Worm (Caenorhabditis elegans) whole organism, L4 larva: ENCODE measurements around the gene F26F12.4.

Experiments used
- F26F4.8 ChIP-seq: fragments of 200-800 bp; sonication (Bioruptor generic); conservative IDR thresholded peaks from 2 replicates; pipeline ENCODE4 v1.3.6; 2022; ENCODE audit warnings: missing genetic modification characterization, missing compliant biosample characterization
- F44E2.7 ChIP-seq: fragments of 200-800 bp; sonication (Bioruptor generic); IDR thresholded peaks from 2 replicates; pipeline ENCODE4 v2.1.2; 2022; ENCODE audit warnings: missing genetic modification characterization, missing compliant biosample characterization
- T26A8.4 ChIP-seq: fragments of 200-800 bp; sonication (Bioruptor generic); IDR thresholded peaks from 2 replicates; pipeline ENCODE4 v1.3.6; 2022; ENCODE audit warnings: missing genetic modification characterization, missing compliant biosample characterization
- Y105C5A.15 ChIP-seq: fragments of 200-800 bp; sonication (Bioruptor generic); IDR thresholded peaks from 2 replicates; pipeline ENCODE4 v1.3.6; 2022; ENCODE audit warnings: missing genetic modification characterization, missing compliant biosample characterization
- ZK546.5 ChIP-seq, 2 experiments: sonication (generic microtip); optimal IDR thresholded peaks; 2 replicates each; lab custom pipeline; 2017; ENCODE audit warnings: missing biosample characterization in 2 of 2, missing genetic modification characterization in 2 of 2
- aha-1 ChIP-seq: fragments of 150-350 bp; peaks from one replicate; lab custom pipeline; 2014; ENCODE audit warnings: missing biosample characterization, missing genetic modification characterization
- ama-1 ChIP-seq: fragments of 150-350 bp; optimal IDR thresholded peaks from 2 replicates; lab custom pipeline; 2014; ENCODE audit warnings: inconsistent platforms, mixed read lengths
- attf-4 ChIP-seq: sonication (generic microtip); optimal IDR thresholded peaks from 3 replicates; lab custom pipeline; 2017; ENCODE audit warnings: missing biosample characterization, missing genetic modification characterization
- ceh-20 ChIP-seq: fragments of 200-800 bp; sonication (Bioruptor generic); IDR thresholded peaks from 2 replicates; pipeline ENCODE4 v1.3.6; 2022; ENCODE audit warnings: missing genetic modification reagents, missing genetic modification characterization, missing compliant biosample characterization
- ceh-82 ChIP-seq: sonication (generic microtip); optimal IDR thresholded peaks from 2 replicates; lab custom pipeline; 2017; ENCODE audit warnings: missing biosample characterization, missing genetic modification characterization
- ctbp-1 ChIP-seq: fragments of 200-800 bp; sonication (Bioruptor generic); IDR thresholded peaks from 2 replicates; pipeline ENCODE4 v1.3.6; 2022; ENCODE audit warnings: missing genetic modification reagents, missing genetic modification characterization, missing compliant biosample characterization
- daf-19 ChIP-seq: fragments of 200-800 bp; sonication (Bioruptor generic); conservative IDR thresholded peaks from 2 replicates; pipeline ENCODE4 v1.3.6; 2022; ENCODE audit warnings: missing genetic modification characterization, missing compliant biosample characterization
- dmd-6 ChIP-seq: fragments of 200-800 bp; sonication (Bioruptor generic); IDR thresholded peaks from 2 replicates; pipeline ENCODE4 v1.3.6; 2022; ENCODE audit warnings: missing genetic modification reagents, missing genetic modification characterization, missing compliant biosample characterization
- dpl-1 ChIP-seq: fragments of 150-350 bp; optimal IDR thresholded peaks from 2 replicates; lab custom pipeline; 2014; ENCODE audit warnings: missing biosample characterization, missing genetic modification reagents, missing genetic modification characterization
- dve-1 ChIP-seq: sonication (generic microtip); optimal IDR thresholded peaks from 2 replicates; lab custom pipeline; 2017; ENCODE audit warnings: antibody characterized with exemption, mild to moderate bottlenecking, missing genetic modification characterization, missing compliant biosample characterization; ENCODE audit not compliant: insufficient read depth
- fos-1 ChIP-seq: fragments of 150-350 bp; optimal IDR thresholded peaks from 2 replicates; lab custom pipeline; 2014; ENCODE audit warnings: missing biosample characterization, missing genetic modification characterization
- gei-8 ChIP-seq: fragments of 200-800 bp; sonication (Bioruptor generic); optimal IDR thresholded peaks from 2 replicates; lab custom pipeline; 2018; ENCODE audit warnings: mild to moderate bottlenecking, missing genetic modification characterization, missing compliant biosample characterization
- hif-1 ChIP-seq, 2 experiments: sonication (generic microtip); optimal IDR thresholded peaks; 2 replicates each; lab custom pipeline; 2016 to 2017; ENCODE audit warnings: missing compliant biosample characterization in 2 of 2, missing genetic modification characterization in 2 of 2, missing genetic modification reagents in 2 of 2, missing genotype in 2 of 2, mild to moderate bottlenecking in 1 of 2
- hlh-30 ChIP-seq: sonication (generic microtip); optimal IDR thresholded peaks from 2 replicates; lab custom pipeline; 2017; ENCODE audit warnings: antibody characterized with exemption, mild to moderate bottlenecking, missing genetic modification characterization, missing compliant biosample characterization; ENCODE audit not compliant: insufficient read depth
- jun-1 ChIP-seq: fragments of 150-350 bp; optimal IDR thresholded peaks from 2 replicates; lab custom pipeline; 2014; ENCODE audit warnings: missing biosample characterization, missing genetic modification reagents, missing genetic modification characterization
- lin-13 ChIP-seq: fragments of 150-350 bp; optimal IDR thresholded peaks from 2 replicates; lab custom pipeline; 2014; ENCODE audit warnings: missing biosample characterization, missing genetic modification reagents, missing genetic modification characterization
- lin-29 ChIP-seq: fragments of 200-800 bp; sonication (Bioruptor generic); IDR thresholded peaks from 2 replicates; pipeline ENCODE4 v1.3.6; 2022; ENCODE audit warnings: missing genetic modification reagents, missing genetic modification characterization, missing compliant biosample characterization
- lin-39 ChIP-seq: fragments of 150-350 bp; optimal IDR thresholded peaks from 2 replicates; lab custom pipeline; 2014; ENCODE audit warnings: missing biosample characterization, missing genetic modification reagents, missing genetic modification characterization
- madf-9 ChIP-seq: fragments of 200-800 bp; sonication (Bioruptor generic); conservative IDR thresholded peaks from 2 replicates; pipeline ENCODE4 v1.3.6; 2022; ENCODE audit warnings: missing genetic modification reagents, missing genetic modification characterization, missing compliant biosample characterization
- mdl-1 ChIP-seq, 2 experiments: fragments of 150-350 bp in 1 of 2; sonication (generic microtip) in 1 of 2; optimal IDR thresholded peaks; 2 replicates each; lab custom pipeline; 2014 to 2017; ENCODE audit warnings: missing biosample characterization in 2 of 2, missing genetic modification characterization in 2 of 2
- mdt-29 ChIP-seq: fragments of 200-800 bp; sonication (Bioruptor generic); IDR thresholded peaks from 2 replicates; pipeline ENCODE4 v1.3.6; 2022; ENCODE audit warnings: missing genetic modification reagents, missing genetic modification characterization, missing compliant biosample characterization
- mep-1 ChIP-seq: fragments of 150-350 bp; sonication (generic microtip); optimal IDR thresholded peaks from 3 replicates; lab custom pipeline; 2014; ENCODE audit warnings: missing biosample characterization, missing genetic modification characterization
- nhr-102 ChIP-seq: sonication (generic microtip); optimal IDR thresholded peaks from 2 replicates; lab custom pipeline; 2016; ENCODE audit warnings: mild to moderate bottlenecking, missing genetic modification characterization, moderate library complexity, missing compliant biosample characterization
- nhr-11 ChIP-seq: fragments of 150-350 bp; optimal IDR thresholded peaks from 2 replicates; lab custom pipeline; 2014; ENCODE audit warnings: missing biosample characterization, missing genetic modification characterization
- nhr-25 ChIP-seq: sonication (generic microtip); optimal IDR thresholded peaks from 2 replicates; lab custom pipeline; 2017; ENCODE audit warnings: missing genetic modification characterization, mild to moderate bottlenecking, missing compliant biosample characterization, antibody characterized with exemption, moderate library complexity, borderline replicate concordance; ENCODE audit not compliant: insufficient read depth
- nhr-28 ChIP-seq: fragments of 150-350 bp; optimal IDR thresholded peaks from 2 replicates; lab custom pipeline; 2014; ENCODE audit warnings: missing biosample characterization, missing genetic modification characterization
- nhr-41 ChIP-seq: fragments of 200-800 bp; sonication (Bioruptor generic); IDR thresholded peaks from 2 replicates; pipeline ENCODE4 v1.3.6; 2022; ENCODE audit warnings: missing genetic modification reagents, missing genetic modification characterization, missing compliant biosample characterization
- nhr-42 ChIP-seq: fragments of 200-800 bp; sonication (Bioruptor generic); IDR thresholded peaks from 2 replicates; pipeline ENCODE4 v1.3.6; 2022; ENCODE audit warnings: missing genetic modification characterization, missing compliant biosample characterization
- nhr-48 ChIP-seq: sonication (generic microtip); optimal IDR thresholded peaks from 2 replicates; lab custom pipeline; 2016; ENCODE audit warnings: mild to moderate bottlenecking, missing genetic modification characterization, missing compliant biosample characterization
- php-3 ChIP-seq: fragments of 200-800 bp; sonication (Bioruptor generic); IDR thresholded peaks from 2 replicates; pipeline ENCODE4 v1.3.6; 2022; ENCODE audit warnings: missing genetic modification reagents, missing genetic modification characterization, missing compliant biosample characterization
- pqm-1 ChIP-seq: sonication (generic microtip); optimal IDR thresholded peaks from 2 replicates; lab custom pipeline; 2017; ENCODE audit warnings: missing biosample characterization, missing genetic modification characterization
- saeg-2 ChIP-seq: fragments of 200-800 bp; sonication (Bioruptor generic); IDR thresholded peaks from 2 replicates; pipeline ENCODE4 v1.3.6; 2022; ENCODE audit warnings: missing genetic modification reagents, missing genetic modification characterization, missing compliant biosample characterization
- spr-1 ChIP-seq: sonication (generic microtip); optimal IDR thresholded peaks from 2 replicates; lab custom pipeline; 2016; ENCODE audit warnings: mild to moderate bottlenecking, missing genetic modification characterization, missing compliant biosample characterization
- spr-3 ChIP-seq: fragments of 200-800 bp; sonication (Bioruptor generic); optimal IDR thresholded peaks from 2 replicates; lab custom pipeline; 2018; ENCODE audit warnings: mild to moderate bottlenecking, missing genetic modification characterization, missing compliant biosample characterization
- tra-1 ChIP-seq: fragments of 200-800 bp; sonication (Bioruptor generic); IDR thresholded peaks from 2 replicates; pipeline ENCODE4 v1.3.6; 2022; ENCODE audit warnings: missing genetic modification reagents, missing genetic modification characterization, missing compliant biosample characterization
- unc-130 ChIP-seq: sonication (generic microtip); optimal IDR thresholded peaks from 2 replicates; lab custom pipeline; 2016; ENCODE audit warnings: missing genetic modification reagents, missing genetic modification characterization, missing compliant biosample characterization
- unc-62 ChIP-seq, 3 experiments: fragments of 150-350 bp in 1 of 3; sonication (generic microtip); optimal IDR thresholded peaks in 2 of 3; peaks in 1 of 3; 1 replicate in 1 of 3; 2 replicates in 2 of 3; lab custom pipeline; 2014 to 2017; ENCODE audit warnings: missing biosample characterization in 3 of 3, missing genetic modification characterization in 3 of 3, missing genetic modification reagents in 3 of 3, missing genotype in 1 of 3
- vab-7 ChIP-seq: fragments of 200-800 bp; sonication (Bioruptor generic); IDR thresholded peaks from 2 replicates; pipeline ENCODE4 v1.3.6; 2022; ENCODE audit warnings: missing genetic modification reagents, missing genetic modification characterization, missing compliant biosample characterization
- zag-1 ChIP-seq: fragments of 150-350 bp; optimal IDR thresholded peaks from 2 replicates; lab custom pipeline; 2014; ENCODE audit warnings: missing biosample characterization, missing genetic modification characterization
- zfp-2 ChIP-seq: sonication (generic microtip); optimal IDR thresholded peaks from 2 replicates; lab custom pipeline; 2016; ENCODE audit warnings: mild to moderate bottlenecking, missing genetic modification characterization, missing compliant biosample characterization
- zip-2 ChIP-seq: fragments of 150-350 bp; optimal IDR thresholded peaks from 2 replicates; lab custom pipeline; 2014; ENCODE audit warnings: missing biosample characterization, missing genetic modification characterization

F26F12.4 gene

DNA sequence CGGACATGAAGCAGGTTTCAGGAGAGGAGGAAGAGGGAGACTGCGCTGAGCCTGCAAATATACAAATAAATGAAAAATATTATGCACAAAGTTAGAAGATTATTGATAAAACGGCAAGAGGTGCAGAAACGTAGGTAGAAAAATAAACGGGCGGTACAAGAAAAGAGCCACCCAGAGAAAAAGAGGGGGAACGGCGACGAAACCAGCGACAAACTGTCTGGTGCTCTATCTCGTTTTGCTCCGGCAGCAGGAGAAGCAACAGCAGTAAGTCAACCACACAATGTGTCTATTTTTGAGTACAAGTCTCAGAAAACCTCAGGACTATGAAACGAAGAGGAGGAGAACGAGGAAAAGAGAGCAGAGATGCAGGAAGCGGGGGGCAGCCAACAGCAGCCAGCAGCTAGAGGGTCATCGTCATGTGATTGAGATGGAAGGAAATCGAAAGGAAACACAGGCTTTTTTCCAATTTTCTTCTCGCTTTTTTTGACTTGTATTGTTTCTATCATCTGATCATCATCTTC lies 23.4 kb downstream of the F26F12.4 start, which contains the start of gene F26F12.3 (continued):
- TF ChIP-seq vab-7 (GFP tag; lab: Robert Waterston, UW), result no peak
- no peak for TF ChIP-seq attf-4 (tag; lab: Kevin White, UChicago)
- TF ChIP-seq mdl-1 (tag; optimal IDR thresholded peaks at IDR 0.05; lab: Kevin White, UChicago), result peak in 1 of 2 experiments; percentile 80

ce11 chrV:5845162-5845561 lies 24.0 kb downstream of the F26F12.4 start:
- TF ChIP-seq hlh-30 (peak; percentile 85), dpl-1 (GFP tag; lab: Kevin White, UChicago) (no peak)

DNA sequence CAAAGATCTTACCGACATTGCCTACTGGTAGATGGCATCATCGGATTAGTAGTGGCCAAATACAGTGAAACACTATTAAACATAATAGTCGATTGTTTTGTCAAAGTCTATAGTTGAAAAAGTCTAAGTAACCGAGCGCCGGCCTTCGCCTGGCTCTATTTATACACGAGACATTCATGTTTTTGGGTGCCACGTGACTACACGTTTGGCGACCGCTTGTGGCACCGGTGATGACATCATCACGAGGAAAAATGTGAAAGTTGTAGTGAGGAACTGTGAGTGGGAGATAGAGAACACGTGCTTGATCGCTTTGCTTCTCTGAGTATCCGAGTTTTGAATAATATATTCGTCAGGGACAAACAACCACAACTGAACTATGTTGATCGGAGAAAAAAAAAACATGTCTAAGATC lies 24.8 kb downstream of the F26F12.4 start:
- peak; percentile 18; the same call in 1 of the 2 replicates for TF ChIP-seq php-3 (GFP tag; lab: Robert Waterston, UW)
- no peak for TF ChIP-seq fos-1 (tag; lab: Kevin White, UChicago)
- no peak for TF ChIP-seq unc-130 (GFP tag; lab: Kevin White, UChicago)
- peak; percentile 86 for TF ChIP-seq dve-1 (tag; lab: Kevin White, UChicago)
- peak; percentile 51 for TF ChIP-seq nhr-25 (tag; lab: Kevin White, UChicago)
- no peak for TF ChIP-seq zag-1 (tag; lab: Kevin White, UChicago)
- peak; percentile 58 for TF ChIP-seq nhr-102
- peak; percentile 91 for TF ChIP-seq aha-1 (tag; lab: Kevin White, UChicago)
- TF ChIP-seq daf-19 (GFP tag; lab: Robert Waterston, UW), result no peak
- TF ChIP-seq gei-8, result no peak
- TF ChIP-seq lin-13, result peak; percentile 14
- no peak for TF ChIP-seq saeg-2
- TF ChIP-seq nhr-41 (GFP tag; lab: Robert Waterston, UW), result no peak
- TF ChIP-seq lin-29 (GFP tag; lab: Robert Waterston, UW), result peak; percentile 66; the same call in 1 of the 2 replicates
- 0 out of 2 replicates have a peak, but pooled peaks have one; percentile 13 for TF ChIP-seq madf-9
- TF ChIP-seq pqm-1 (tag; lab: Kevin White, UChicago), result no peak
- peak in 1 of 2 experiments; percentile 99 for TF ChIP-seq unc-62 (GFP tag; optimal IDR thresholded peaks at IDR 0.05 in 1 of 2; lab: Kevin White, UChicago)
- TF ChIP-seq unc-62 (tag; optimal IDR thresholded peaks at IDR 0.05; lab: Kevin White, UChicago), result no peak
- TF ChIP-seq jun-1, result peak; percentile 30
- peak; percentile 88 for TF ChIP-seq nhr-48 (tag; lab: Kevin White, UChicago)
- peak; percentile 33; the same call in 1 of the 2 replicates for TF ChIP-seq T26A8.4 (GFP tag; lab: Robert Waterston, UW)
- peak; percentile 98 for TF ChIP-seq nhr-28 (tag; lab: Kevin White, UChicago)
- peak; percentile 60; the same call in 1 of the 2 replicates for TF ChIP-seq nhr-42 (GFP tag; lab: Robert Waterston, UW)
- peak; percentile 45 for TF ChIP-seq zip-2
- TF ChIP-seq F44E2.7 (GFP tag; lab: Robert Waterston, UW), result no peak
- TF ChIP-seq ZK546.5 (tag; optimal IDR thresholded peaks at IDR 0.05; lab: Kevin White, UChicago), result no peak
- peak; percentile 67; the same call in 1 of the 2 replicates for TF ChIP-seq mdt-29 (GFP tag; lab: Robert Waterston, UW)
- peak; percentile 74 for TF ChIP-seq mep-1 (tag; lab: Kevin White, UChicago)
- TF ChIP-seq Y105C5A.15 (GFP tag; lab: Robert Waterston, UW), result no peak
- no peak for TF ChIP-seq lin-39
- TF ChIP-seq ctbp-1, result no peak; the same call in 1 of the 2 replicates
- 0 out of 2 replicates have a peak, but pooled peaks have one; percentile 30 for TF ChIP-seq tra-1
- TF ChIP-seq zfp-2, result no peak
- peak; percentile 70 for TF ChIP-seq spr-1 (tag; lab: Kevin White, UChicago)
- TF ChIP-seq dmd-6 (GFP tag; lab: Robert Waterston, UW), result peak; percentile 80
- TF ChIP-seq ceh-82 (tag; lab: Kevin White, UChicago), result no peak
- TF ChIP-seq ceh-20 (GFP tag; lab: Robert Waterston, UW), result peak; percentile 79; the same call in 1 of the 2 replicates
- TF ChIP-seq nhr-11, result peak; percentile 87
- TF ChIP-seq spr-3 (GFP tag; lab: Kevin White, UChicago), result no peak
- TF ChIP-seq mdl-1 (tag; optimal IDR thresholded peaks at IDR 0.05; lab: Kevin White, UChicago), result peak; percentile 57 to 90
- TF ChIP-seq hif-1 (tag; optimal IDR thresholded peaks at IDR 0.05; lab: Kevin White, UChicago), result peak in 1 of 2 experiments; percentile 18
- peak; percentile 34 for TF ChIP-seq ama-1 (lab: Kevin White, UChicago)
- no peak for TF ChIP-seq F26F4.8 (GFP tag; lab: Robert Waterston, UW)
